Fruit fly (Drosophila melanogaster) whole organism, embryonic: ENCODE data around the gene rho-5.

ENCODE experiments used
- Adf1 ChIP-seq: fragments of 200-800 bp; sonication (Bioruptor generic); IDR thresholded peaks from 2 replicates; pipeline ENCODE4 v1.3.6; 2022; ENCODE audit warnings: missing biosample characterization, missing genetic modification characterization
- Aef1 ChIP-seq: fragments of 200-800 bp; sonication (Bioruptor generic); IDR thresholded peaks from 3 replicates; pipeline ENCODE4 v1.3.6; 2022; ENCODE audit warnings: missing biosample characterization, missing genetic modification characterization
- B-H2 ChIP-seq: fragments of 200-800 bp; sonication (Bioruptor generic); optimal IDR thresholded peaks from 2 replicates; lab custom pipeline; 2018; ENCODE audit warnings: missing biosample characterization, mild to moderate bottlenecking, missing genetic modification characterization
- CG10147 ChIP-seq: fragments of 200-800 bp; sonication (Bioruptor generic); optimal IDR thresholded peaks from 2 replicates; lab custom pipeline; 2019; ENCODE audit warnings: missing biosample characterization, mild to moderate bottlenecking, missing genetic modification characterization, moderate library complexity
- CG10543 ChIP-seq: fragments of 200-800 bp; sonication (Bioruptor generic); optimal IDR thresholded peaks from 3 replicates; lab custom pipeline; 2017; ENCODE audit warnings: missing biosample characterization, mild to moderate bottlenecking, missing genetic modification characterization, moderate library complexity
- CG11723 ChIP-seq: fragments of 200-800 bp; sonication (Bioruptor generic); optimal IDR thresholded peaks from 2 replicates; lab custom pipeline; 2017; ENCODE audit warnings: missing biosample characterization, mild to moderate bottlenecking, missing genetic modification characterization
- CG13123 ChIP-seq: fragments of 200-800 bp; sonication (Bioruptor generic); optimal IDR thresholded peaks from 2 replicates; lab custom pipeline; 2016; ENCODE audit warnings: missing biosample characterization, missing genetic modification characterization
- CG13775 ChIP-seq: fragments of 200-800 bp; sonication (Bioruptor generic); optimal IDR thresholded peaks from 3 replicates; lab custom pipeline; 2017; ENCODE audit warnings: missing biosample characterization, mild to moderate bottlenecking, missing genetic modification characterization
- CG15073 ChIP-seq: fragments of 200-800 bp; sonication (Bioruptor generic); optimal IDR thresholded peaks from 2 replicates; lab custom pipeline; 2016; ENCODE audit warnings: missing biosample characterization, missing genetic modification characterization
- CG15269 ChIP-seq: fragments of 200-800 bp; sonication (Bioruptor generic); optimal IDR thresholded peaks from 2 replicates; lab custom pipeline; 2018; ENCODE audit warnings: missing biosample characterization, mild to moderate bottlenecking, missing genetic modification characterization, moderate library complexity
- CG2120 ChIP-seq: fragments of 200-800 bp; sonication (Bioruptor generic); optimal IDR thresholded peaks from 3 replicates; lab custom pipeline; 2016; ENCODE audit warnings: missing biosample characterization, missing genetic modification characterization
- CG3726 ChIP-seq: fragments of 200-800 bp; sonication (Bioruptor generic); IDR thresholded peaks from 3 replicates; pipeline ENCODE4, ENCODE4 v1.3.6; 2022; ENCODE audit warnings: missing biosample characterization, missing genetic modification characterization
- CG43689 ChIP-seq: fragments of 200-800 bp; sonication (Bioruptor generic); IDR thresholded peaks from 2 replicates; pipeline ENCODE4 v1.3.6; 2022; ENCODE audit warnings: missing biosample characterization, missing genetic modification characterization
- CG6654 ChIP-seq: fragments of 200-800 bp; sonication (Bioruptor generic); optimal IDR thresholded peaks from 2 replicates; lab custom pipeline; 2017; ENCODE audit warnings: missing biosample characterization, mild to moderate bottlenecking, missing genetic modification characterization
- CG6813 ChIP-seq: fragments of 200-800 bp; sonication (Bioruptor generic); optimal IDR thresholded peaks from 2 replicates; lab custom pipeline; 2017; ENCODE audit warnings: missing biosample characterization, missing genetic modification characterization, mild to moderate bottlenecking, moderate library complexity, missing genetic modification reagents
- CG7928 ChIP-seq: fragments of 200-800 bp; sonication (Bioruptor generic); optimal IDR thresholded peaks from 2 replicates; lab custom pipeline; 2017; ENCODE audit warnings: missing biosample characterization, mild to moderate bottlenecking, missing genetic modification characterization
- CG7987 ChIP-seq: fragments of 200-800 bp; sonication (Bioruptor generic); optimal IDR thresholded peaks from 2 replicates; lab custom pipeline; 2018; ENCODE audit warnings: missing biosample characterization, mild to moderate bottlenecking, missing genetic modification characterization, moderate library complexity
- CG8359 ChIP-seq: fragments of 200-800 bp; sonication (Bioruptor generic); optimal IDR thresholded peaks from 2 replicates; lab custom pipeline; 2017; ENCODE audit warnings: missing biosample characterization, mild to moderate bottlenecking, missing genetic modification characterization, borderline replicate concordance
- CG9437 ChIP-seq: fragments of 200-800 bp; sonication (Bioruptor generic); optimal IDR thresholded peaks from 2 replicates; lab custom pipeline; 2018; ENCODE audit warnings: missing biosample characterization, mild to moderate bottlenecking, missing genetic modification characterization
- Dip3 ChIP-seq: fragments of 200-800 bp; sonication (Bioruptor generic); optimal IDR thresholded peaks from 3 replicates; lab custom pipeline; 2016; ENCODE audit warnings: missing biosample characterization, missing genetic modification characterization
- Dp ChIP-seq: fragments of 200-800 bp; sonication (Bioruptor generic); optimal IDR thresholded peaks from 2 replicates; lab custom pipeline; 2018; ENCODE audit warnings: missing biosample characterization, mild to moderate bottlenecking, missing genetic modification characterization, moderate library complexity
- H15 ChIP-seq: fragments of 200-800 bp; sonication (Bioruptor generic); IDR thresholded peaks from 3 replicates; pipeline ENCODE4 v1.3.6; 2022; ENCODE audit warnings: missing biosample characterization, missing genetic modification characterization
- Kr ChIP-seq: fragments of 200-800 bp; sonication (Bioruptor generic); optimal IDR thresholded peaks from 2 replicates; lab custom pipeline; 2017; ENCODE audit warnings: missing biosample characterization, mild to moderate bottlenecking, missing genetic modification characterization
- Meics ChIP-seq: fragments of 200-800 bp; sonication (Bioruptor generic); optimal IDR thresholded peaks from 2 replicates; lab custom pipeline; 2017; ENCODE audit warnings: missing biosample characterization, mild to moderate bottlenecking, missing genetic modification characterization
- Nf-YC ChIP-seq: fragments of 200-800 bp; optimal IDR thresholded peaks from 3 replicates; lab custom pipeline; 2019; ENCODE audit warnings: missing biosample characterization, mild to moderate bottlenecking, missing genetic modification characterization, moderate library complexity
- Rx ChIP-seq: fragments of 200-800 bp; sonication (Bioruptor generic); IDR thresholded peaks from 2 replicates; pipeline ENCODE4 v1.3.6; 2022; ENCODE audit warnings: missing biosample characterization, missing genetic modification characterization
- Side ChIP-seq: fragments of 200-800 bp; sonication (Bioruptor generic); optimal IDR thresholded peaks from 2 replicates; lab custom pipeline; 2016; ENCODE audit warnings: missing biosample characterization, missing genetic modification characterization
- Sry-β ChIP-seq: fragments of 200-800 bp; sonication (Bioruptor generic); optimal IDR thresholded peaks from 2 replicates; lab custom pipeline; 2018; ENCODE audit warnings: missing biosample characterization, mild to moderate bottlenecking, missing genetic modification characterization, moderate library complexity
- Usf ChIP-seq: fragments of 200-800 bp; sonication (Bioruptor generic); optimal IDR thresholded peaks from 2 replicates; lab custom pipeline; 2017; ENCODE audit warnings: missing genotype, missing biosample characterization, missing genetic modification characterization
- bab2 ChIP-seq: fragments of 200-800 bp; sonication (Bioruptor generic); optimal IDR thresholded peaks from 2 replicates; lab custom pipeline; 2016; ENCODE audit warnings: missing biosample characterization, missing genetic modification characterization
- bbx ChIP-seq: fragments of 200-800 bp; sonication (Bioruptor generic); IDR thresholded peaks from 2 replicates; pipeline ENCODE4 v1.3.6; 2022; ENCODE audit warnings: missing biosample characterization, missing genetic modification characterization; ENCODE audit not compliant: partially characterized antibody
- chif ChIP-seq, 2 experiments: fragments of 200-800 bp; sonication (Bioruptor generic); optimal IDR thresholded peaks; 3 replicates each; lab custom pipeline; 2016; ENCODE audit warnings: missing biosample characterization in 2 of 2, missing genetic modification characterization in 2 of 2
- chinmo ChIP-seq: fragments of 200-800 bp; sonication (Bioruptor generic); IDR thresholded peaks from 4 replicates; pipeline ENCODE4 v1.3.6; 2022; ENCODE audit warnings: missing biosample characterization, missing genetic modification characterization; ENCODE audit not compliant: partially characterized antibody
- dmrt99B ChIP-seq: fragments of 200-800 bp; sonication (Bioruptor generic); optimal IDR thresholded peaks from 2 replicates; lab custom pipeline; 2018; ENCODE audit warnings: missing biosample characterization, mild to moderate bottlenecking, missing genetic modification characterization, moderate library complexity
- eyg ChIP-seq: fragments of 200-800 bp; sonication (Bioruptor generic); optimal IDR thresholded peaks from 3 replicates; lab custom pipeline; 2016; ENCODE audit warnings: missing biosample characterization, missing genetic modification characterization
- gcm ChIP-seq: fragments of 200-800 bp; sonication (Bioruptor generic); optimal IDR thresholded peaks from 2 replicates; lab custom pipeline; 2019; ENCODE audit warnings: missing biosample characterization, mild to moderate bottlenecking, missing genetic modification characterization, moderate library complexity
- gem ChIP-seq: fragments of 200-800 bp; sonication (Bioruptor generic); optimal IDR thresholded peaks from 2 replicates; lab custom pipeline; 2019; ENCODE audit warnings: missing biosample characterization, mild to moderate bottlenecking, missing genetic modification characterization, moderate library complexity
- grn ChIP-seq: fragments of 200-800 bp; sonication (Bioruptor generic); optimal IDR thresholded peaks from 3 replicates; lab custom pipeline; 2017; ENCODE audit warnings: missing biosample characterization, missing genetic modification characterization
- mam ChIP-seq: fragments of 200-800 bp; sonication (Bioruptor generic); optimal IDR thresholded peaks from 3 replicates; lab custom pipeline; 2016; ENCODE audit warnings: missing biosample characterization, missing genetic modification characterization
- mld ChIP-seq: fragments of 200-800 bp; sonication (Bioruptor generic); IDR thresholded peaks from 3 replicates; pipeline ENCODE4 v1.3.6; 2022; ENCODE audit warnings: missing biosample characterization, missing genetic modification characterization; ENCODE audit not compliant: partially characterized antibody
- pan ChIP-seq, 4 experiments: fragments of >200 bp in 3 of 4; fragments of 200-800 bp in 1 of 4; sonication (Bioruptor generic) in 1 of 4; optimal IDR thresholded peaks in 3 of 4; IDR thresholded peaks in 1 of 4; 2 replicates each; pipeline versions ENCODE4 v1.3.6 to Lab custom; 2017 to 2022; ENCODE audit warnings: missing biosample characterization in 2 of 4, missing genetic modification characterization in 2 of 4, mixed read lengths in 1 of 4
- repo ChIP-seq: fragments of 200-800 bp; sonication (Bioruptor generic); optimal IDR thresholded peaks from 2 replicates; lab custom pipeline; 2016; ENCODE audit warnings: missing biosample characterization, missing genetic modification characterization
- ro ChIP-seq: fragments of 200-800 bp; sonication (Bioruptor generic); IDR thresholded peaks from 2 replicates; pipeline ENCODE4 v1.3.6; 2022; ENCODE audit warnings: missing biosample characterization, missing genetic modification characterization
- sc ChIP-seq, 3 experiments: fragments of >200 bp in 2 of 3; fragments of 200-800 bp in 1 of 3; sonication (Bioruptor generic) in 1 of 3; optimal IDR thresholded peaks; 2 replicates in 2 of 3; 3 replicates in 1 of 3; lab custom pipeline; 2017; ENCODE audit warnings: mild to moderate bottlenecking in 1 of 3, missing biosample characterization in 1 of 3, missing genetic modification characterization in 1 of 3, missing genetic modification reagents in 1 of 3
- schlank ChIP-seq: fragments of 200-800 bp; sonication (Bioruptor generic); optimal IDR thresholded peaks from 2 replicates; lab custom pipeline; 2018; ENCODE audit warnings: missing biosample characterization, mild to moderate bottlenecking, missing genetic modification characterization
- slp2 ChIP-seq: fragments of 200-800 bp; sonication (Bioruptor generic); optimal IDR thresholded peaks from 2 replicates; lab custom pipeline; 2016; ENCODE audit warnings: missing biosample characterization, missing genetic modification characterization
- ssp ChIP-seq: fragments of 200-800 bp; sonication (Bioruptor generic); IDR thresholded peaks from 2 replicates; pipeline ENCODE4 v1.3.6; 2022; ENCODE audit warnings: missing biosample characterization, missing genetic modification characterization
- zfh1 ChIP-seq: fragments of 200-800 bp; sonication (Bioruptor generic); IDR thresholded peaks from 3 replicates; pipeline ENCODE4 v1.3.6; 2022; ENCODE audit warnings: missing biosample characterization, missing genetic modification characterization

The rho-5 gene

dm6 chr2L:10386208-10386805 is 12.6 kb upstream of the rho-5 start, which contains the start of the genes Cdk1 and mRpS7 (continued):
- TF ChIP-seq CG2120 (peak; percentile 80), bbx (GFP tag; lab: Robert Waterston, UW) (no peak), ssp (peak; percentile 71), B-H2 (GFP tag; lab: Kevin White, UChicago) (peak; percentile 26), Dp (GFP tag; lab: Kevin White, UChicago) (peak; percentile 74), mld (GFP tag; lab: Robert Waterston, UW) (no peak), CG9437 (GFP tag; lab: Kevin White, UChicago) (peak; percentile 80), H15 (GFP tag; lab: Robert Waterston, UW) (peak; percentile 47; the same call in 1 of the 3 replicates), mam (GFP tag; lab: Kevin White, UChicago) (peak; percentile 56), CG7987 (GFP tag; lab: Kevin White, UChicago) (no peak), gem (tag; lab: Kevin White, UChicago) (peak; percentile 90), Dip3 (GFP tag; lab: Kevin White, UChicago) (peak; percentile 53), CG7928 (GFP tag; lab: Kevin White, UChicago) (peak; percentile 18), Side (GFP tag; lab: Kevin White, UChicago) (peak; percentile 18), repo (GFP tag; lab: Kevin White, UChicago) (no peak), eyg (GFP tag; lab: Kevin White, UChicago) (no peak), CG13123 (peak; percentile 46), Rx (GFP tag; lab: Robert Waterston, UW) (no peak), CG3726 (GFP tag; lab: Robert Waterston, UW) (0 out of 3 replicates have a peak, but pooled peaks have one; percentile 54), CG10147 (GFP tag; lab: Kevin White, UChicago) (peak; percentile 66), CG15269 (tag; lab: Kevin White, UChicago) (peak; percentile 83), pan (optimal IDR thresholded peaks at IDR 0.05; lab: Kevin White, UChicago) (no peak), pan (GFP tag; optimal IDR thresholded peaks at IDR 0.05 in 1 of 2, IDR thresholded peaks at IDR 0.05 in 1 of 2) (peak in 1 of 2 experiments; percentile 82), bab2 (GFP tag; lab: Kevin White, UChicago) (peak; percentile 59), Aef1 (peak; percentile 53), Usf (GFP tag; lab: Kevin White, UChicago) (peak; percentile 40), gcm (GFP tag; lab: Kevin White, UChicago) (peak; percentile 66), Adf1 (GFP tag; lab: Robert Waterston, UW) (0 out of 2 replicates have a peak, but pooled peaks have one; percentile 16), schlank (tag; lab: Kevin White, UChicago) (no peak), zfh1 (GFP tag; lab: Robert Waterston, UW) (peak; percentile 73), Kr (GFP tag; lab: Kevin White, UChicago) (no peak), CG43689 (no peak), chif (GFP tag; optimal IDR thresholded peaks at IDR 0.05; lab: Kevin White, UChicago) (peak; percentile 17 to 53), dmrt99B (tag; lab: Kevin White, UChicago) (peak; percentile 78), grn (GFP tag; lab: Kevin White, UChicago) (no peak), sc (optimal IDR thresholded peaks at IDR 0.05; lab: Kevin White, UChicago) (no peak), sc (GFP tag; optimal IDR thresholded peaks at IDR 0.05; lab: Kevin White, UChicago) (peak; percentile 36), ro (GFP tag; lab: Robert Waterston, UW) (no peak), CG15073 (GFP tag; lab: Kevin White, UChicago) (no peak), CG13775 (GFP tag; lab: Kevin White, UChicago) (peak; percentile 80), CG6654 (GFP tag; lab: Kevin White, UChicago) (peak; percentile 7), slp2 (GFP tag; lab: Kevin White, UChicago) (peak; percentile 50), Sry-β (no peak), chinmo (GFP tag; lab: Robert Waterston, UW) (no peak), CG6813 (GFP tag; lab: Kevin White, UChicago) (no peak), CG8359 (GFP tag; lab: Kevin White, UChicago) (peak; percentile 27), Meics (GFP tag; lab: Kevin White, UChicago) (peak; percentile 79), CG11723 (peak; percentile 86), Nf-YC (tag; lab: Kevin White, UChicago) (peak; percentile 59), CG10543 (peak; percentile 7)
